Fruit fly (Drosophila melanogaster) Kc167 (cell line): Measurements from ENCODE around the gene Had1.

Source experiments
- Myc ChIP-seq: fragments of >200 bp; optimal IDR thresholded peaks from 2 replicates; lab custom pipeline; 2017; ENCODE audit warnings: missing external identifiers
- Sin3A ChIP-seq: fragments of >200 bp; optimal IDR thresholded peaks from 2 replicates; lab custom pipeline; 2018; ENCODE audit warnings: missing external identifiers
- h ChIP-seq: fragments of >200 bp; optimal IDR thresholded peaks from 3 replicates; lab custom pipeline; 2018; ENCODE audit warnings: missing external identifiers
- insv ChIP-seq: fragments of >200 bp; optimal IDR thresholded peaks from 3 replicates; lab custom pipeline; 2018; ENCODE audit warnings: missing external identifiers
- psq ChIP-seq: fragments of >200 bp; optimal IDR thresholded peaks from 2 replicates; lab custom pipeline; 2017; ENCODE audit warnings: missing external identifiers
- ttk ChIP-seq: sonication (Bioruptor generic); optimal IDR thresholded peaks from 2 replicates; lab custom pipeline; 2017; ENCODE audit warnings: missing external identifiers

- TF ChIP-seq insv (lab: Kevin White, UChicago) (no peak), Sin3A (lab: Kevin White, UChicago) (no peak), Myc (lab: Kevin White, UChicago) (no peak), h (lab: Kevin White, UChicago) (no peak), psq (lab: Kevin White, UChicago) (no peak), ttk (no peak)
Measured at dm6 chrX:16350062-16350461, 41.6 kb upstream of the Had1 start, which contains the start of gene sl.
